Fruit fly (Drosophila melanogaster) whole organism, embryonic: Measurements from ENCODE around the gene Jhbp6.

Experiments
- Atf3 ChIP-seq: fragments of 200-800 bp; sonication (Bioruptor generic); optimal IDR thresholded peaks from 3 replicates; lab custom pipeline; 2016; ENCODE audit warnings: missing biosample characterization, missing genetic modification characterization
- CG10147 ChIP-seq: fragments of 200-800 bp; sonication (Bioruptor generic); optimal IDR thresholded peaks from 2 replicates; lab custom pipeline; 2019; ENCODE audit warnings: missing biosample characterization, mild to moderate bottlenecking, missing genetic modification characterization, moderate library complexity
- CG10321 ChIP-seq: fragments of 200-800 bp; sonication (Bioruptor generic); IDR thresholded peaks from 2 replicates; pipeline ENCODE4 v1.3.6; 2022; ENCODE audit warnings: missing biosample characterization, missing genetic modification characterization
- CG10366 ChIP-seq: fragments of 200-800 bp; sonication (Bioruptor generic); IDR thresholded peaks from 2 replicates; pipeline ENCODE4 v1.3.6; 2022; ENCODE audit warnings: missing biosample characterization, missing genetic modification characterization
- CG10565 ChIP-seq: fragments of 200-800 bp; sonication (Bioruptor generic); optimal IDR thresholded peaks from 3 replicates; lab custom pipeline; 2016; ENCODE audit warnings: missing biosample characterization, mild to moderate bottlenecking, missing genetic modification characterization
- CG11398 ChIP-seq: fragments of 200-800 bp; sonication (Bioruptor generic); optimal IDR thresholded peaks from 2 replicates; lab custom pipeline; 2016; ENCODE audit warnings: missing biosample characterization, missing genetic modification characterization
- CG11504 ChIP-seq: fragments of 200-800 bp; sonication (Bioruptor generic); optimal IDR thresholded peaks from 3 replicates; lab custom pipeline; 2019; ENCODE audit warnings: missing biosample characterization, mild to moderate bottlenecking, missing genetic modification characterization, moderate library complexity
- CG14014 ChIP-seq: fragments of 200-800 bp; sonication (Bioruptor generic); IDR thresholded peaks from 2 replicates; pipeline ENCODE4 v1.3.6; 2022; ENCODE audit warnings: missing biosample characterization, missing genetic modification characterization
- CG16779 ChIP-seq: fragments of 200-800 bp; sonication (Bioruptor generic); IDR thresholded peaks from 2 replicates; pipeline ENCODE4 v1.3.6; 2022; ENCODE audit warnings: missing biosample characterization, missing genetic modification characterization
- CG16815 ChIP-seq: fragments of 200-800 bp; sonication (Bioruptor generic); optimal IDR thresholded peaks from 3 replicates; lab custom pipeline; 2017; ENCODE audit warnings: missing biosample characterization, mild to moderate bottlenecking, missing genetic modification characterization
- CG17328 ChIP-seq: fragments of 200-800 bp; sonication (Bioruptor generic); IDR thresholded peaks from 2 replicates; pipeline ENCODE4 v1.3.6; 2022; ENCODE audit warnings: missing biosample characterization, missing genetic modification characterization
- CG18011 ChIP-seq: fragments of 200-800 bp; sonication (Bioruptor generic); optimal IDR thresholded peaks from 2 replicates; lab custom pipeline; 2017; ENCODE audit warnings: missing biosample characterization, missing genetic modification characterization, mild to moderate bottlenecking, moderate library complexity, missing genotype
- CG3065 ChIP-seq: fragments of 200-800 bp; sonication (Bioruptor generic); optimal IDR thresholded peaks from 2 replicates; lab custom pipeline; 2016; ENCODE audit warnings: missing biosample characterization, missing genetic modification characterization
- CG34376 ChIP-seq: fragments of 200-800 bp; sonication (Bioruptor generic); optimal IDR thresholded peaks from 2 replicates; lab custom pipeline; 2018; ENCODE audit warnings: missing biosample characterization, mild to moderate bottlenecking, missing genetic modification characterization
- CG8765 ChIP-seq: fragments of 200-800 bp; sonication (Bioruptor generic); IDR thresholded peaks from 2 replicates; pipeline ENCODE4 v1.3.6; 2022; ENCODE audit warnings: missing biosample characterization, missing genetic modification characterization
- CG8944 ChIP-seq: fragments of 200-800 bp; sonication (Bioruptor generic); optimal IDR thresholded peaks from 3 replicates; lab custom pipeline; 2016; ENCODE audit warnings: missing biosample characterization, missing genetic modification characterization
- CG9215 ChIP-seq: fragments of 200-800 bp; sonication (Bioruptor generic); IDR thresholded peaks from 2 replicates; pipeline ENCODE4 v1.3.6; 2022; ENCODE audit warnings: missing biosample characterization, missing genetic modification characterization
- CG9609 ChIP-seq: fragments of 200-800 bp; sonication (Bioruptor generic); optimal IDR thresholded peaks from 3 replicates; lab custom pipeline; 2016; ENCODE audit warnings: missing biosample characterization, missing genetic modification characterization
- CHES-1-like ChIP-seq: fragments of 200-800 bp; sonication (Bioruptor generic); optimal IDR thresholded peaks from 2 replicates; lab custom pipeline; 2016; ENCODE audit warnings: missing biosample characterization, missing genetic modification characterization
- CTCF ChIP-seq: fragments of 200-800 bp; sonication (Bioruptor generic); optimal IDR thresholded peaks from 2 replicates; lab custom pipeline; 2017; ENCODE audit warnings: missing biosample characterization, mild to moderate bottlenecking, missing genetic modification characterization, moderate library complexity
- Camta ChIP-seq: fragments of 200-800 bp; sonication (Bioruptor generic); optimal IDR thresholded peaks from 2 replicates; lab custom pipeline; 2016; ENCODE audit warnings: missing biosample characterization, missing genetic modification characterization
- CkIIα-i1 ChIP-seq: fragments of 200-800 bp; sonication (Bioruptor generic); IDR thresholded peaks from 2 replicates; pipeline ENCODE4 v1.3.6; 2022; ENCODE audit warnings: missing biosample characterization, missing genetic modification characterization
- E2f2 ChIP-seq: fragments of 200-800 bp; sonication (Bioruptor generic); IDR thresholded peaks from 2 replicates; pipeline ENCODE4 v1.3.6; 2022; ENCODE audit warnings: missing biosample characterization, missing genetic modification characterization
- ERR ChIP-seq: fragments of 200-800 bp; sonication (Bioruptor generic); optimal IDR thresholded peaks from 2 replicates; lab custom pipeline; 2016; ENCODE audit warnings: missing biosample characterization, missing genetic modification characterization
- Ets97D ChIP-seq: fragments of 200-800 bp; sonication (Bioruptor generic); optimal IDR thresholded peaks from 3 replicates; lab custom pipeline; 2016; ENCODE audit warnings: missing biosample characterization, missing genetic modification characterization
- Fer1 ChIP-seq: fragments of 200-800 bp; sonication (Bioruptor generic); optimal IDR thresholded peaks from 2 replicates; lab custom pipeline; 2017; ENCODE audit warnings: missing biosample characterization, mild to moderate bottlenecking, missing genetic modification characterization
- HLHmδ ChIP-seq: fragments of 200-800 bp; sonication (Bioruptor generic); optimal IDR thresholded peaks from 2 replicates; lab custom pipeline; 2018; ENCODE audit warnings: missing biosample characterization, mild to moderate bottlenecking, missing genetic modification characterization, moderate library complexity
- MTF-1 ChIP-seq: fragments of 200-800 bp; sonication (Bioruptor generic); optimal IDR thresholded peaks from 2 replicates; lab custom pipeline; 2018; ENCODE audit warnings: missing biosample characterization, mild to moderate bottlenecking, missing genetic modification characterization, borderline replicate concordance
- NC2α ChIP-seq: fragments of 200-800 bp; sonication (Bioruptor generic); optimal IDR thresholded peaks from 2 replicates; lab custom pipeline; 2016; ENCODE audit warnings: missing biosample characterization, missing genetic modification characterization
- NfI ChIP-seq: fragments of 200-800 bp; sonication (Bioruptor generic); optimal IDR thresholded peaks from 3 replicates; lab custom pipeline; 2018; ENCODE audit warnings: missing biosample characterization, mild to moderate bottlenecking, missing genetic modification characterization, moderate library complexity
- Side ChIP-seq: fragments of 200-800 bp; sonication (Bioruptor generic); optimal IDR thresholded peaks from 2 replicates; lab custom pipeline; 2016; ENCODE audit warnings: missing biosample characterization, missing genetic modification characterization
- cad ChIP-seq: fragments of >200 bp; optimal IDR thresholded peaks from 2 replicates; lab custom pipeline; 2017; ENCODE audit warnings: missing biosample characterization, missing genetic modification characterization
- chinmo ChIP-seq: fragments of 200-800 bp; sonication (Bioruptor generic); IDR thresholded peaks from 4 replicates; pipeline ENCODE4 v1.3.6; 2022; ENCODE audit warnings: missing biosample characterization, missing genetic modification characterization; ENCODE audit not compliant: partially characterized antibody
- ci ChIP-seq: fragments of 200-800 bp; sonication (Bioruptor generic); IDR thresholded peaks from 3 replicates; pipeline ENCODE4 v1.3.6; 2022; ENCODE audit warnings: missing biosample characterization, missing genetic modification characterization
- dmrt11E ChIP-seq: fragments of 200-800 bp; sonication (Bioruptor generic); optimal IDR thresholded peaks from 3 replicates; lab custom pipeline; 2018; ENCODE audit warnings: missing biosample characterization, mild to moderate bottlenecking, missing genetic modification characterization, moderate library complexity
- fd102C ChIP-seq: fragments of 200-800 bp; sonication (Bioruptor generic); optimal IDR thresholded peaks from 2 replicates; lab custom pipeline; 2018; ENCODE audit warnings: missing biosample characterization, mild to moderate bottlenecking, missing genetic modification characterization, moderate library complexity
- grn ChIP-seq: fragments of 200-800 bp; sonication (Bioruptor generic); optimal IDR thresholded peaks from 3 replicates; lab custom pipeline; 2017; ENCODE audit warnings: missing biosample characterization, missing genetic modification characterization
- gsb ChIP-seq: fragments of 200-800 bp; sonication (Bioruptor generic); IDR thresholded peaks from 2 replicates; pipeline ENCODE4 v1.3.6; 2022; ENCODE audit warnings: missing biosample characterization, missing genetic modification characterization
- h ChIP-seq: fragments of >200 bp; optimal IDR thresholded peaks from 2 replicates; lab custom pipeline; 2017
- lab ChIP-seq: fragments of 200-800 bp; sonication (Bioruptor generic); optimal IDR thresholded peaks from 3 replicates; lab custom pipeline; 2017; ENCODE audit warnings: missing biosample characterization, missing genetic modification characterization, mild to moderate bottlenecking, moderate library complexity, missing genetic modification reagents
- maf-S ChIP-seq: fragments of 200-800 bp; sonication (Bioruptor generic); optimal IDR thresholded peaks from 2 replicates; lab custom pipeline; 2016; ENCODE audit warnings: missing biosample characterization, missing genetic modification characterization
- otp ChIP-seq: fragments of 200-800 bp; sonication (Bioruptor generic); IDR thresholded peaks from 3 replicates; pipeline ENCODE4, ENCODE4 v1.3.6; 2022; ENCODE audit warnings: missing biosample characterization, missing genetic modification characterization
- prd ChIP-seq, 3 experiments: fragments of >200 bp in 2 of 3; fragments of 200-800 bp in 1 of 3; sonication (Bioruptor generic) in 1 of 3; optimal IDR thresholded peaks in 2 of 3; IDR thresholded peaks in 1 of 3; 2 replicates in 2 of 3; 3 replicates in 1 of 3; pipeline versions ENCODE4 v1.3.6 to Lab custom; 2017 to 2022; ENCODE audit warnings: missing biosample characterization in 1 of 3, missing genetic modification characterization in 1 of 3
- pros ChIP-seq: fragments of 200-800 bp; sonication (Bioruptor generic); optimal IDR thresholded peaks from 3 replicates; lab custom pipeline; 2019; ENCODE audit warnings: missing biosample characterization, mild to moderate bottlenecking, missing genetic modification characterization, moderate library complexity
- pum ChIP-seq: fragments of 200-800 bp; sonication (Bioruptor generic); optimal IDR thresholded peaks from 2 replicates; lab custom pipeline; 2016; ENCODE audit warnings: missing biosample characterization, missing genetic modification characterization
- sens ChIP-seq: fragments of 200-800 bp; sonication (Bioruptor generic); peaks from one replicate; lab custom pipeline; 2016; ENCODE audit warnings: missing biosample characterization, missing genetic modification characterization
- slou ChIP-seq: fragments of 200-800 bp; sonication (Bioruptor generic); optimal IDR thresholded peaks from 3 replicates; lab custom pipeline; 2016; ENCODE audit warnings: missing biosample characterization, missing genetic modification characterization
- tll ChIP-seq, 2 experiments: fragments of 200-800 bp in 1 of 2; fragments of >200 bp in 1 of 2; sonication (Bioruptor generic) in 1 of 2; optimal IDR thresholded peaks; 2 replicates each; lab custom pipeline; 2017 to 2019; ENCODE audit warnings: missing biosample characterization in 2 of 2, missing genetic modification characterization in 2 of 2, mild to moderate bottlenecking in 1 of 2, moderate library complexity in 1 of 2
- ttk ChIP-seq: fragments of 200-800 bp; sonication (Bioruptor generic); IDR thresholded peaks from 2 replicates; pipeline ENCODE4 v2.1.2; 2022; ENCODE audit warnings: missing biosample characterization, missing genetic modification characterization
- zen2 ChIP-seq: fragments of 200-800 bp; sonication (Bioruptor generic); IDR thresholded peaks from 3 replicates; pipeline ENCODE4 v1.3.6; 2022; ENCODE audit warnings: missing biosample characterization, missing genetic modification characterization; ENCODE audit not compliant: partially characterized antibody

Jhbp6 gene

DNA sequence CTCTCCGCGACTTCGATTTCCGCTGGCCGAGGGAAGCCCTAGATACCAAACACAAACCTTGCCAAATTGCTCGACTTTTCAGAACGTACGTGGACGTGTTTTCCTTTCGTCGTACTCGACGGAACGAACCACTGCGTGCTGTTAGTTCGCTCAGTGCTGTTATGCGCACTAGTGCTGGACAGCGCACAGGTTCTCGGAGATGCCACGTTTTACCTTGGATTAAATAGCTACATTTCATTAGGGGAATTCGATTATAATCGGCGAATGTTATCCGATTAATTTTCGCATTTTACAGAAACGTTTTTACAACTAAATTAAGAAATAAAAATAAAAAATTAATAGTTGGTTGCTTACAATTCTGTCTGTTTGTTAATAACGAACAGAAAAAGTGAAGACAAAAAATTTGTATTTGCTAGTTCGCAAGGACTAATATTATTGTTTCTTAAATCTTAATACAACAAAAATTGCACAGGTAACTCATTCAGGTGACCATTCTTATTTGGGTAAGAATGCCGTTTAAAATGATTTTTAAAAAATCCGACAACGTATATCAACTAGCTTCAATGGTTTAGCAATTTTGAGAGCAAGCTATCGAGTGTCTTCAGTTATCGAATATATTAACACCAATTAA is 47.5 kb downstream of the Jhbp6 start, which contains the start of the genes ArfGAP3 and CG32452 (continued):
- TF ChIP-seq CG3065 (GFP tag; lab: Kevin White, UChicago) (peak; percentile 40), fd102C (GFP tag; lab: Kevin White, UChicago) (no peak), CTCF (GFP tag; lab: Kevin White, UChicago) (no peak), CG34376 (GFP tag; lab: Kevin White, UChicago) (peak; percentile 55), Side (GFP tag; lab: Kevin White, UChicago) (peak; percentile 30), CG10321 (GFP tag; lab: Robert Waterston, UW) (no peak), prd (optimal IDR thresholded peaks at IDR 0.05; lab: Kevin White, UChicago) (no peak), prd (GFP tag; IDR thresholded peaks at IDR 0.05; lab: Robert Waterston, UW) (peak; percentile 84), chinmo (GFP tag; lab: Robert Waterston, UW) (0 out of 4 replicates have a peak, but pooled peaks have one; percentile 54), maf-S (GFP tag; lab: Kevin White, UChicago) (no peak), cad (GFP tag; lab: Kevin White, UChicago) (no peak), HLHmδ (peak; percentile 56), gsb (GFP tag; lab: Robert Waterston, UW) (0 out of 2 replicates have a peak, but pooled peaks have one; percentile 30), CHES-1-like (peak; percentile 31), Camta (GFP tag; lab: Kevin White, UChicago) (peak; percentile 69), pum (GFP tag; lab: Kevin White, UChicago) (peak; percentile 70), CG17328 (GFP tag; lab: Robert Waterston, UW) (peak; percentile 72), CG11504 (tag; lab: Kevin White, UChicago) (no peak), NfI (GFP tag; lab: Kevin White, UChicago) (peak; percentile 67), CG10565 (no peak), CG8765 (GFP tag; lab: Robert Waterston, UW) (peak; percentile 29; the same call in 1 of the 2 replicates), tll (GFP tag; optimal IDR thresholded peaks at IDR 0.05; lab: Kevin White, UChicago) (no peak), CG8944 (peak; percentile 24), CG14014 (GFP tag; lab: Robert Waterston, UW) (peak; percentile 65), CG16815 (peak; percentile 51), ttk (GFP tag; lab: Robert Waterston, UW) (peak; percentile 58), NC2α (no peak), Atf3 (GFP tag; lab: Kevin White, UChicago) (peak; percentile 38), CG9215 (GFP tag; lab: Robert Waterston, UW) (peak; percentile 67), lab (GFP tag; lab: Kevin White, UChicago) (peak; percentile 70), ERR (GFP tag; lab: Kevin White, UChicago) (peak; percentile 34), CkIIα-i1 (GFP tag; lab: Robert Waterston, UW) (no peak), MTF-1 (GFP tag; lab: Kevin White, UChicago) (peak; percentile 50), CG11398 (GFP tag; lab: Kevin White, UChicago) (peak; percentile 27), CG10366 (peak; percentile 63; the same call in 1 of the 2 replicates), Ets97D (GFP tag; lab: Kevin White, UChicago) (peak; percentile 66), dmrt11E (peak; percentile 67), CG9609 (GFP tag; lab: Kevin White, UChicago) (peak; percentile 58), Fer1 (no peak), sens (GFP tag; lab: Kevin White, UChicago) (peak; percentile 93), zen2 (GFP tag; lab: Robert Waterston, UW) (peak; percentile 27; the same call in 2 of the 3 replicates), h (no peak), ci (GFP tag; lab: Robert Waterston, UW) (peak; percentile 77), pros (no peak), grn (no peak), otp (no peak), CG10147 (peak; percentile 74), CG18011 (GFP tag; lab: Kevin White, UChicago) (peak; percentile 95), CG16779 (0 out of 2 replicates have a peak, but pooled peaks have one; percentile 35), E2f2 (GFP tag; lab: Robert Waterston, UW) (peak; percentile 54; the same call in 1 of the 2 replicates), slou (GFP tag; lab: Kevin White, UChicago) (peak; percentile 53)
